Fruit fly (Drosophila melanogaster) whole organism, embryonic: ENCODE results near the gene psh.
A peak's percentile ranks its signal among the peaks of the same experiment; 100 is the strongest.

Source experiments
- CG10267 ChIP-seq: fragments of 200-800 bp; sonication (Bioruptor generic); optimal IDR thresholded peaks from 2 replicates; lab custom pipeline; 2018; ENCODE audit warnings: missing biosample characterization, mild to moderate bottlenecking, missing genetic modification characterization, moderate library complexity
- CG10274 ChIP-seq: fragments of 200-800 bp; sonication (Bioruptor generic); optimal IDR thresholded peaks from 3 replicates; lab custom pipeline; 2017; ENCODE audit warnings: missing biosample characterization, mild to moderate bottlenecking, missing genetic modification characterization
- CG10431 ChIP-seq: fragments of 200-800 bp; sonication (Bioruptor generic); optimal IDR thresholded peaks from 3 replicates; lab custom pipeline; 2018; ENCODE audit warnings: missing biosample characterization, mild to moderate bottlenecking, missing genetic modification characterization
- CG11456 ChIP-seq: fragments of 200-800 bp; sonication (Bioruptor generic); IDR thresholded peaks from 3 replicates; pipeline ENCODE4 v1.3.6; 2022; ENCODE audit warnings: missing biosample characterization, missing genetic modification characterization
- CG14667 ChIP-seq: fragments of 200-800 bp; sonication (Bioruptor generic); IDR thresholded peaks from 2 replicates; pipeline ENCODE4 v1.3.6; 2022; ENCODE audit warnings: missing biosample characterization, missing genetic modification characterization
- CG15601 ChIP-seq: fragments of 200-800 bp; sonication (Bioruptor generic); optimal IDR thresholded peaks from 3 replicates; lab custom pipeline; 2019; ENCODE audit warnings: missing biosample characterization, mild to moderate bottlenecking, missing genetic modification characterization, moderate library complexity
- CG15696 ChIP-seq: fragments of 200-800 bp; sonication (Bioruptor generic); optimal IDR thresholded peaks from 2 replicates; lab custom pipeline; 2019; ENCODE audit warnings: missing biosample characterization, mild to moderate bottlenecking, missing genetic modification characterization, moderate library complexity
- CG1647 ChIP-seq: fragments of 200-800 bp; sonication (Bioruptor generic); optimal IDR thresholded peaks from 3 replicates; lab custom pipeline; 2016; ENCODE audit warnings: missing biosample characterization, missing genetic modification characterization
- CG17361 ChIP-seq: fragments of 200-800 bp; sonication (Bioruptor generic); IDR thresholded peaks from 3 replicates; pipeline ENCODE4 v1.3.6; 2022; ENCODE audit warnings: missing biosample characterization, missing genetic modification characterization
- CG17829 ChIP-seq: fragments of 200-800 bp; optimal IDR thresholded peaks from 2 replicates; lab custom pipeline; 2019; ENCODE audit warnings: missing biosample characterization, mild to moderate bottlenecking, missing genetic modification characterization, moderate library complexity
- CG1832 ChIP-seq: fragments of 200-800 bp; sonication (Bioruptor generic); optimal IDR thresholded peaks from 2 replicates; lab custom pipeline; 2017; ENCODE audit warnings: missing biosample characterization, mild to moderate bottlenecking, missing genetic modification characterization, inconsistent platforms
- CG18764 ChIP-seq: fragments of 200-800 bp; sonication (Bioruptor generic); optimal IDR thresholded peaks from 3 replicates; lab custom pipeline; 2016; ENCODE audit warnings: missing biosample characterization, missing genetic modification characterization
- CG2202 ChIP-seq: fragments of 200-800 bp; sonication (Bioruptor generic); optimal IDR thresholded peaks from 2 replicates; lab custom pipeline; 2018; ENCODE audit warnings: missing biosample characterization, mild to moderate bottlenecking, missing genetic modification characterization
- CG30403 ChIP-seq: fragments of 200-800 bp; sonication (Bioruptor generic); optimal IDR thresholded peaks from 3 replicates; lab custom pipeline; 2016; ENCODE audit warnings: missing biosample characterization, missing genetic modification characterization
- CG31224 ChIP-seq: fragments of 200-800 bp; sonication (Bioruptor generic); IDR thresholded peaks from 2 replicates; pipeline ENCODE4 v1.3.6; 2022; ENCODE audit warnings: missing biosample characterization, missing genetic modification characterization
- CG3163 ChIP-seq: fragments of 200-800 bp; sonication (Bioruptor generic); optimal IDR thresholded peaks from 3 replicates; lab custom pipeline; 2016; ENCODE audit warnings: missing biosample characterization, missing genetic modification characterization
- CG5180 ChIP-seq: fragments of 200-800 bp; sonication (Bioruptor generic); optimal IDR thresholded peaks from 3 replicates; lab custom pipeline; 2017; ENCODE audit warnings: missing biosample characterization, missing genetic modification characterization, mild to moderate bottlenecking, moderate library complexity, missing genetic modification reagents
- CG5953 ChIP-seq: fragments of 200-800 bp; sonication (Bioruptor generic); IDR thresholded peaks from 2 replicates; pipeline ENCODE4 v1.3.6; 2022; ENCODE audit warnings: missing biosample characterization, missing genetic modification characterization
- CG7556 ChIP-seq: fragments of 200-800 bp; sonication (Bioruptor generic); optimal IDR thresholded peaks from 2 replicates; lab custom pipeline; 2017; ENCODE audit warnings: missing biosample characterization, mild to moderate bottlenecking, missing genetic modification characterization
- CG8359 ChIP-seq: fragments of 200-800 bp; sonication (Bioruptor generic); optimal IDR thresholded peaks from 2 replicates; lab custom pipeline; 2017; ENCODE audit warnings: missing biosample characterization, mild to moderate bottlenecking, missing genetic modification characterization, borderline replicate concordance
- CG9727 ChIP-seq: fragments of 200-800 bp; sonication (Bioruptor generic); optimal IDR thresholded peaks from 3 replicates; lab custom pipeline; 2017; ENCODE audit warnings: missing biosample characterization, mild to moderate bottlenecking, missing genetic modification characterization
- CG9932 ChIP-seq: fragments of 200-800 bp; sonication (Bioruptor generic); IDR thresholded peaks from 2 replicates; pipeline ENCODE4 v1.3.6; 2022; ENCODE audit warnings: missing biosample characterization, missing genetic modification characterization
- D19A ChIP-seq: fragments of 200-800 bp; optimal IDR thresholded peaks from 3 replicates; lab custom pipeline; 2019; ENCODE audit warnings: missing biosample characterization, mild to moderate bottlenecking, missing genetic modification characterization, moderate library complexity
- Doc2 ChIP-seq: fragments of 200-800 bp; sonication (Bioruptor generic); IDR thresholded peaks from 2 replicates; pipeline ENCODE4 v1.3.6; 2022; ENCODE audit warnings: missing biosample characterization, missing genetic modification characterization
- Fer1 ChIP-seq: fragments of 200-800 bp; sonication (Bioruptor generic); optimal IDR thresholded peaks from 2 replicates; lab custom pipeline; 2017; ENCODE audit warnings: missing biosample characterization, mild to moderate bottlenecking, missing genetic modification characterization
- Fer3 ChIP-seq: fragments of 200-800 bp; sonication (Bioruptor generic); optimal IDR thresholded peaks from 2 replicates; lab custom pipeline; 2018; ENCODE audit warnings: missing biosample characterization, mild to moderate bottlenecking, missing genetic modification characterization, moderate library complexity
- Lhr ChIP-seq: fragments of 200-800 bp; sonication (Bioruptor generic); optimal IDR thresholded peaks from 3 replicates; lab custom pipeline; 2017; ENCODE audit warnings: mild to moderate bottlenecking, missing biosample characterization, missing genetic modification reagents, missing genetic modification characterization
- Mrtf ChIP-seq: fragments of 200-800 bp; sonication (Bioruptor generic); IDR thresholded peaks from 3 replicates; pipeline ENCODE4 v1.3.6; 2022; ENCODE audit warnings: missing biosample characterization, missing genetic modification characterization
- NC2α ChIP-seq: fragments of 200-800 bp; sonication (Bioruptor generic); optimal IDR thresholded peaks from 2 replicates; lab custom pipeline; 2016; ENCODE audit warnings: missing biosample characterization, missing genetic modification characterization
- Nf-YB ChIP-seq: fragments of 200-800 bp; sonication (Bioruptor generic); optimal IDR thresholded peaks from 3 replicates; lab custom pipeline; 2019; ENCODE audit warnings: missing biosample characterization, mild to moderate bottlenecking, missing genetic modification characterization, moderate library complexity
- PHDP ChIP-seq: fragments of 200-800 bp; sonication (Bioruptor generic); optimal IDR thresholded peaks from 3 replicates; lab custom pipeline; 2018; ENCODE audit warnings: missing biosample characterization, mild to moderate bottlenecking, missing genetic modification characterization, moderate library complexity
- bsh ChIP-seq, 2 experiments: fragments of 200-800 bp; sonication (Bioruptor generic); optimal IDR thresholded peaks; 2 replicates each; lab custom pipeline; 2017 to 2018; ENCODE audit warnings: mild to moderate bottlenecking in 2 of 2, missing biosample characterization in 2 of 2, missing genetic modification characterization in 2 of 2, moderate library complexity in 1 of 2
- chif ChIP-seq, 2 experiments: fragments of 200-800 bp; sonication (Bioruptor generic); optimal IDR thresholded peaks; 3 replicates each; lab custom pipeline; 2016; ENCODE audit warnings: missing biosample characterization in 2 of 2, missing genetic modification characterization in 2 of 2
- dimm ChIP-seq: fragments of 200-800 bp; sonication (Bioruptor generic); IDR thresholded peaks from 2 replicates; pipeline ENCODE4 v1.3.6; 2022; ENCODE audit warnings: missing biosample characterization, missing genetic modification characterization
- dmrt11E ChIP-seq: fragments of 200-800 bp; sonication (Bioruptor generic); optimal IDR thresholded peaks from 3 replicates; lab custom pipeline; 2018; ENCODE audit warnings: missing biosample characterization, mild to moderate bottlenecking, missing genetic modification characterization, moderate library complexity
- en ChIP-seq: fragments of 200-800 bp; sonication (Bioruptor generic); optimal IDR thresholded peaks from 2 replicates; lab custom pipeline; 2016; ENCODE audit warnings: missing biosample characterization, missing genetic modification characterization
- gem ChIP-seq: fragments of 200-800 bp; sonication (Bioruptor generic); optimal IDR thresholded peaks from 2 replicates; lab custom pipeline; 2019; ENCODE audit warnings: missing biosample characterization, mild to moderate bottlenecking, missing genetic modification characterization, moderate library complexity
- gfzf ChIP-seq: fragments of 200-800 bp; sonication (Bioruptor generic); optimal IDR thresholded peaks from 2 replicates; lab custom pipeline; 2016; ENCODE audit warnings: missing biosample characterization, mild to moderate bottlenecking, missing genetic modification characterization, moderate library complexity
- grn ChIP-seq: fragments of 200-800 bp; sonication (Bioruptor generic); optimal IDR thresholded peaks from 3 replicates; lab custom pipeline; 2017; ENCODE audit warnings: missing biosample characterization, missing genetic modification characterization
- hbn ChIP-seq: fragments of 200-800 bp; sonication (Bioruptor generic); IDR thresholded peaks from 2 replicates; pipeline ENCODE4 v1.3.6; 2022; ENCODE audit warnings: missing biosample characterization, missing genetic modification characterization; ENCODE audit not compliant: partially characterized antibody
- inv ChIP-seq: fragments of 200-800 bp; sonication (Bioruptor generic); IDR thresholded peaks from 2 replicates; pipeline ENCODE4 v1.3.6; 2022; ENCODE audit warnings: missing biosample characterization, missing genetic modification characterization; ENCODE audit not compliant: partially characterized antibody
- lilli ChIP-seq: fragments of 200-800 bp; sonication (Bioruptor generic); optimal IDR thresholded peaks from 3 replicates; lab custom pipeline; 2016; ENCODE audit warnings: missing biosample characterization, missing genetic modification characterization
- lola ChIP-seq, 3 experiments: fragments of >200 bp in 2 of 3; fragments of 200-800 bp in 1 of 3; sonication (Bioruptor generic) in 1 of 3; optimal IDR thresholded peaks; 2 replicates each; lab custom pipeline; 2017 to 2019; ENCODE audit warnings: missing biosample characterization in 3 of 3, missing genetic modification characterization in 3 of 3, mild to moderate bottlenecking in 1 of 3, moderate library complexity in 1 of 3
- nmo ChIP-seq: fragments of 200-800 bp; sonication (Bioruptor generic); optimal IDR thresholded peaks from 2 replicates; lab custom pipeline; 2018; ENCODE audit warnings: missing biosample characterization, mild to moderate bottlenecking, missing genetic modification characterization, moderate library complexity
- sens ChIP-seq: fragments of 200-800 bp; sonication (Bioruptor generic); peaks from one replicate; lab custom pipeline; 2016; ENCODE audit warnings: missing biosample characterization, missing genetic modification characterization
- sens-2 ChIP-seq: fragments of 200-800 bp; sonication (Bioruptor generic); IDR thresholded peaks from 2 replicates; pipeline ENCODE4 v1.3.6; 2022; ENCODE audit warnings: missing biosample characterization, missing genetic modification characterization
- usp ChIP-seq: fragments of >200 bp; optimal IDR thresholded peaks from 2 replicates; lab custom pipeline; 2017; ENCODE audit warnings: missing biosample characterization, missing genetic modification characterization
- zfh1 ChIP-seq: fragments of 200-800 bp; sonication (Bioruptor generic); IDR thresholded peaks from 3 replicates; pipeline ENCODE4 v1.3.6; 2022; ENCODE audit warnings: missing biosample characterization, missing genetic modification characterization
- zfh2 ChIP-seq: fragments of 200-800 bp; sonication (Bioruptor generic); optimal IDR thresholded peaks from 2 replicates; lab custom pipeline; 2016; ENCODE audit warnings: missing biosample characterization, missing genetic modification characterization

Gene psh

dm6 chrX:18524594-18525266 lies 38.0 kb upstream of the psh start (continued):
- TF ChIP-seq CG7556 (GFP tag; lab: Kevin White, UChicago) (peak; percentile 57), zfh1 (GFP tag; lab: Robert Waterston, UW) (no peak), CG30403 (GFP tag; lab: Kevin White, UChicago) (peak; percentile 48), Lhr (GFP tag; lab: Kevin White, UChicago) (no peak), CG1647 (GFP tag; lab: Kevin White, UChicago) (no peak), CG5953 (GFP tag; lab: Robert Waterston, UW) (no peak), Mrtf (GFP tag; lab: Robert Waterston, UW) (no peak), CG17361 (peak; percentile 80), CG9932 (GFP tag; lab: Robert Waterston, UW) (no peak), chif (GFP tag; optimal IDR thresholded peaks at IDR 0.05; lab: Kevin White, UChicago) (peak in 1 of 2 experiments; percentile 9), lola (GFP tag; optimal IDR thresholded peaks at IDR 0.05; lab: Kevin White, UChicago) (peak in 1 of 3 experiments; percentile 74), CG31224 (GFP tag; lab: Robert Waterston, UW) (no peak), Fer1 (GFP tag; lab: Kevin White, UChicago) (peak; percentile 54), CG10267 (tag; lab: Kevin White, UChicago) (peak; percentile 62), CG10431 (GFP tag; lab: Kevin White, UChicago) (no peak), CG15696 (tag; lab: Kevin White, UChicago) (peak; percentile 63), PHDP (peak; percentile 25), sens (GFP tag; lab: Kevin White, UChicago) (peak; percentile 84), CG9727 (GFP tag; lab: Kevin White, UChicago) (peak; percentile 73), gem (tag; lab: Kevin White, UChicago) (peak; percentile 68), usp (GFP tag; lab: Kevin White, UChicago) (no peak), CG18764 (GFP tag; lab: Kevin White, UChicago) (no peak), CG15601 (tag; lab: Kevin White, UChicago) (peak; percentile 22), Doc2 (GFP tag; lab: Robert Waterston, UW) (no peak), grn (GFP tag; lab: Kevin White, UChicago) (no peak), CG8359 (GFP tag; lab: Kevin White, UChicago) (peak; percentile 40), CG10274 (GFP tag; lab: Kevin White, UChicago) (no peak), CG17829 (tag; lab: Kevin White, UChicago) (peak; percentile 59), inv (GFP tag; lab: Robert Waterston, UW) (no peak), CG3163 (GFP tag; lab: Kevin White, UChicago) (no peak), CG2202 (tag; lab: Kevin White, UChicago) (no peak), en (GFP tag; lab: Kevin White, UChicago) (no peak), Fer3 (tag; lab: Kevin White, UChicago) (no peak), zfh2 (GFP tag; lab: Kevin White, UChicago) (no peak), CG11456 (GFP tag; lab: Robert Waterston, UW) (peak; percentile 10; the same call in 1 of the 3 replicates), Nf-YB (GFP tag; lab: Kevin White, UChicago) (peak; percentile 10), hbn (GFP tag; lab: Robert Waterston, UW) (no peak), bsh (GFP tag; optimal IDR thresholded peaks at IDR 0.05; lab: Kevin White, UChicago) (peak in 1 of 2 experiments; percentile 53), dmrt11E (peak; percentile 68), D19A (tag; lab: Kevin White, UChicago) (peak; percentile 59), CG14667 (GFP tag; lab: Robert Waterston, UW) (0 out of 2 replicates have a peak, but pooled peaks have one; percentile 8), dimm (GFP tag; lab: Robert Waterston, UW) (no peak), sens-2 (GFP tag; lab: Robert Waterston, UW) (no peak), lilli (GFP tag; lab: Kevin White, UChicago) (no peak), CG5180 (GFP tag; lab: Kevin White, UChicago) (peak; percentile 17), CG1832 (GFP tag; lab: Kevin White, UChicago) (no peak), gfzf (no peak), NC2α (GFP tag; lab: Kevin White, UChicago) (no peak), nmo (GFP tag; lab: Kevin White, UChicago) (peak; percentile 59)
